Worm (Caenorhabditis elegans) whole organism, L4 larva: ENCODE results near the gene lsy-12.

Source experiments
- F49E8.2 ChIP-seq: sonication (generic microtip); optimal IDR thresholded peaks from 2 replicates; lab custom pipeline; 2016; ENCODE audit warnings: missing compliant biosample characterization, mild to moderate bottlenecking, missing genetic modification characterization, borderline replicate concordance
- ceh-28 ChIP-seq: fragments of 150-350 bp; optimal IDR thresholded peaks from 2 replicates; lab custom pipeline; 2014; ENCODE audit warnings: missing biosample characterization, missing genetic modification reagents, missing genetic modification characterization
- egl-27 ChIP-seq: sonication (generic microtip); optimal IDR thresholded peaks from 3 replicates; lab custom pipeline; 2017; ENCODE audit warnings: missing biosample characterization, missing genetic modification reagents, missing genetic modification characterization
- fkh-10 ChIP-seq: fragments of 150-350 bp; optimal IDR thresholded peaks from 2 replicates; lab custom pipeline; 2014; ENCODE audit warnings: missing biosample characterization, missing genetic modification reagents, missing genetic modification characterization
- hlh-30 ChIP-seq: sonication (generic microtip); optimal IDR thresholded peaks from 2 replicates; lab custom pipeline; 2017; ENCODE audit warnings: antibody characterized with exemption, mild to moderate bottlenecking, missing genetic modification characterization, missing compliant biosample characterization; ENCODE audit not compliant: insufficient read depth
- madf-9 ChIP-seq: fragments of 200-800 bp; sonication (Bioruptor generic); conservative IDR thresholded peaks from 2 replicates; pipeline ENCODE4 v1.3.6; 2022; ENCODE audit warnings: missing genetic modification reagents, missing genetic modification characterization, missing compliant biosample characterization
- skn-1 ChIP-seq: fragments of 150-350 bp; optimal IDR thresholded peaks from 2 replicates; lab custom pipeline; 2014; ENCODE audit warnings: missing biosample characterization, missing genetic modification characterization

DNA sequence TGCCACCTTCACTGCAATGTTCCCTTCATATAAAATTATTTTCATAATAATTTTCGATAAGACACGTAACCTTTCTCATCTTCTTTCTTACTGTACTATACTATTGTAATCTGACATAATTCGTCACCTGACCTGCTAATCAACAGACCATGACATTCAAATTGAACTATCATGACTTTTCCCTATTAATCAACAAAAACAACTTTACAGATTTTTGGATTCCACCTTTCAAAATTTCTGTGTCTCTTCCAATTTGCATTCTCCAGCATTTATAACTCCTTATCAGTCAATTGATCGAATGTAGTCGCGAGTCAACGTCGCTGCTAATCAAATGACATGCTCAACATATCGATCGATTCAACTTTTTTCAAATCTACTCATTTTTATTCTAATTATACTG is 29.9 kb upstream of the lsy-12 start, which contains the start of gene fshr-1:
- no peak for TF ChIP-seq ceh-28 (tag; lab: Kevin White, UChicago)
- TF ChIP-seq hlh-30 (tag; lab: Kevin White, UChicago): peak; percentile 54
- TF ChIP-seq egl-27: no peak
- no peak for TF ChIP-seq madf-9 (GFP tag; lab: Robert Waterston, UW)
- no peak for TF ChIP-seq skn-1
- no peak for TF ChIP-seq F49E8.2
- TF ChIP-seq fkh-10 (GFP tag; lab: Kevin White, UChicago): no peak
